Fruit fly (Drosophila melanogaster) whole organism, embryonic: ENCODE measurements around the gene CG15506.

Experiments used
- Abd-B ChIP-seq: fragments of 200-800 bp; sonication (Bioruptor generic); optimal IDR thresholded peaks from 2 replicates; lab custom pipeline; 2018; ENCODE audit warnings: missing biosample characterization, mild to moderate bottlenecking, missing genetic modification characterization, moderate library complexity
- Blimp-1 ChIP-seq: fragments of 200-800 bp; sonication (Bioruptor generic); optimal IDR thresholded peaks from 3 replicates; lab custom pipeline; 2018; ENCODE audit warnings: missing biosample characterization, missing genetic modification characterization, mild to moderate bottlenecking, moderate library complexity, missing genetic modification reagents
- CG10654 ChIP-seq: fragments of 200-800 bp; sonication (Bioruptor generic); optimal IDR thresholded peaks from 2 replicates; lab custom pipeline; 2016; ENCODE audit warnings: missing biosample characterization, missing genetic modification characterization
- CG11696 ChIP-seq: fragments of 200-800 bp; sonication (Bioruptor generic); IDR thresholded peaks from 2 replicates; pipeline ENCODE4 v1.3.6; 2022; ENCODE audit warnings: missing biosample characterization, missing genetic modification characterization
- CG11723 ChIP-seq: fragments of 200-800 bp; sonication (Bioruptor generic); optimal IDR thresholded peaks from 2 replicates; lab custom pipeline; 2017; ENCODE audit warnings: missing biosample characterization, mild to moderate bottlenecking, missing genetic modification characterization
- CG12391 ChIP-seq: fragments of 200-800 bp; sonication (Bioruptor generic); optimal IDR thresholded peaks from 3 replicates; lab custom pipeline; 2018; ENCODE audit warnings: missing biosample characterization, mild to moderate bottlenecking, missing genetic modification characterization, moderate library complexity
- CG12942 ChIP-seq: fragments of 200-800 bp; sonication (Bioruptor generic); optimal IDR thresholded peaks from 3 replicates; lab custom pipeline; 2016; ENCODE audit warnings: missing biosample characterization, missing genetic modification characterization
- CG13424 ChIP-seq: fragments of 200-800 bp; sonication (Bioruptor generic); optimal IDR thresholded peaks from 2 replicates; lab custom pipeline; 2019; ENCODE audit warnings: missing biosample characterization, mild to moderate bottlenecking, missing genetic modification characterization, moderate library complexity
- CG13894 ChIP-seq: fragments of 200-800 bp; sonication (Bioruptor generic); optimal IDR thresholded peaks from 3 replicates; lab custom pipeline; 2018; ENCODE audit warnings: missing biosample characterization, mild to moderate bottlenecking, missing genetic modification characterization, moderate library complexity
- CG14710 ChIP-seq: fragments of 200-800 bp; sonication (Bioruptor generic); optimal IDR thresholded peaks from 3 replicates; lab custom pipeline; 2019; ENCODE audit warnings: missing biosample characterization, mild to moderate bottlenecking, missing genetic modification characterization, moderate library complexity
- CG15269 ChIP-seq: fragments of 200-800 bp; sonication (Bioruptor generic); optimal IDR thresholded peaks from 2 replicates; lab custom pipeline; 2018; ENCODE audit warnings: missing biosample characterization, mild to moderate bottlenecking, missing genetic modification characterization, moderate library complexity
- CG15696 ChIP-seq: fragments of 200-800 bp; sonication (Bioruptor generic); optimal IDR thresholded peaks from 2 replicates; lab custom pipeline; 2019; ENCODE audit warnings: missing biosample characterization, mild to moderate bottlenecking, missing genetic modification characterization, moderate library complexity
- CG1602 ChIP-seq: fragments of 200-800 bp; sonication (Bioruptor generic); optimal IDR thresholded peaks from 3 replicates; lab custom pipeline; 2016; ENCODE audit warnings: missing biosample characterization, missing genetic modification characterization
- CG1603 ChIP-seq: fragments of 200-800 bp; sonication (Bioruptor generic); optimal IDR thresholded peaks from 2 replicates; lab custom pipeline; 2019; ENCODE audit warnings: missing biosample characterization, mild to moderate bottlenecking, missing genetic modification characterization, moderate library complexity
- CG17568 ChIP-seq: fragments of 200-800 bp; sonication (Bioruptor generic); optimal IDR thresholded peaks from 2 replicates; lab custom pipeline; 2018; ENCODE audit warnings: missing biosample characterization, mild to moderate bottlenecking, missing genetic modification characterization, moderate library complexity
- CG18476 ChIP-seq: fragments of 200-800 bp; sonication (Bioruptor generic); optimal IDR thresholded peaks from 2 replicates; lab custom pipeline; 2016; ENCODE audit warnings: missing biosample characterization, mild to moderate bottlenecking, missing genetic modification characterization
- CG2199 ChIP-seq: fragments of 200-800 bp; sonication (Bioruptor generic); IDR thresholded peaks from 3 replicates; pipeline ENCODE4 v1.3.6; 2022; ENCODE audit warnings: missing biosample characterization, missing genetic modification characterization
- CG2202 ChIP-seq: fragments of 200-800 bp; sonication (Bioruptor generic); optimal IDR thresholded peaks from 2 replicates; lab custom pipeline; 2018; ENCODE audit warnings: missing biosample characterization, mild to moderate bottlenecking, missing genetic modification characterization
- CG2678 ChIP-seq: fragments of 200-800 bp; sonication (Bioruptor generic); optimal IDR thresholded peaks from 3 replicates; lab custom pipeline; 2019; ENCODE audit warnings: missing biosample characterization, mild to moderate bottlenecking, missing genetic modification characterization, moderate library complexity
- CG2712 ChIP-seq: fragments of 200-800 bp; optimal IDR thresholded peaks from 3 replicates; lab custom pipeline; 2019; ENCODE audit warnings: missing biosample characterization, mild to moderate bottlenecking, missing genetic modification characterization, moderate library complexity
- CG32767 ChIP-seq: fragments of 200-800 bp; sonication (Bioruptor generic); IDR thresholded peaks from 2 replicates; pipeline ENCODE4 v1.3.6; 2022; ENCODE audit warnings: missing biosample characterization, missing genetic modification characterization
- CG3847 ChIP-seq: fragments of 200-800 bp; sonication (Bioruptor generic); IDR thresholded peaks from 2 replicates; pipeline ENCODE4 v1.3.6; 2022; ENCODE audit warnings: missing biosample characterization, missing genetic modification characterization
- CG4854 ChIP-seq: fragments of 200-800 bp; sonication (Bioruptor generic); optimal IDR thresholded peaks from 2 replicates; lab custom pipeline; 2016; ENCODE audit warnings: missing biosample characterization, missing genetic modification characterization, inconsistent platforms
- CG6254 ChIP-seq: fragments of 200-800 bp; sonication (Bioruptor generic); optimal IDR thresholded peaks from 3 replicates; lab custom pipeline; 2017; ENCODE audit warnings: mild to moderate bottlenecking, missing biosample characterization, missing genetic modification reagents, missing genetic modification characterization
- CG9817 ChIP-seq: fragments of 200-800 bp; sonication (Bioruptor generic); optimal IDR thresholded peaks from 2 replicates; lab custom pipeline; 2018; ENCODE audit warnings: missing biosample characterization, mild to moderate bottlenecking, missing genetic modification characterization, moderate library complexity
- HLH4C ChIP-seq: fragments of 200-800 bp; sonication (Bioruptor generic); IDR thresholded peaks from 3 replicates; pipeline ENCODE4 v1.3.6; 2022; ENCODE audit warnings: missing biosample characterization, missing genetic modification characterization; ENCODE audit not compliant: partially characterized antibody
- Hmr ChIP-seq: fragments of 200-800 bp; sonication (Bioruptor generic); optimal IDR thresholded peaks from 3 replicates; lab custom pipeline; 2017; ENCODE audit warnings: mild to moderate bottlenecking, missing biosample characterization, missing genetic modification reagents, missing genetic modification characterization
- Hr39 ChIP-seq: fragments of >200 bp; optimal IDR thresholded peaks from 2 replicates; lab custom pipeline; 2017
- Hr51 ChIP-seq, 2 experiments: fragments of 200-800 bp; sonication (Bioruptor generic); optimal IDR thresholded peaks; 2 replicates in 1 of 2; 3 replicates in 1 of 2; lab custom pipeline; 2016 to 2018; ENCODE audit warnings: missing biosample characterization in 2 of 2, missing genetic modification characterization in 2 of 2, mild to moderate bottlenecking in 1 of 2, moderate library complexity in 1 of 2
- MESR4 ChIP-seq: fragments of 200-800 bp; sonication (Bioruptor generic); optimal IDR thresholded peaks from 2 replicates; lab custom pipeline; 2018; ENCODE audit warnings: missing biosample characterization, mild to moderate bottlenecking, missing genetic modification characterization, moderate library complexity
- Myb ChIP-seq: fragments of 200-800 bp; sonication (Bioruptor generic); optimal IDR thresholded peaks from 2 replicates; lab custom pipeline; 2016; ENCODE audit warnings: missing biosample characterization, missing genetic modification characterization
- NFAT ChIP-seq: fragments of 200-800 bp; sonication (Bioruptor generic); IDR thresholded peaks from 2 replicates; pipeline ENCODE4 v1.3.6; 2022; ENCODE audit warnings: missing biosample characterization, missing genetic modification characterization
- PHDP ChIP-seq: fragments of 200-800 bp; sonication (Bioruptor generic); optimal IDR thresholded peaks from 3 replicates; lab custom pipeline; 2018; ENCODE audit warnings: missing biosample characterization, mild to moderate bottlenecking, missing genetic modification characterization, moderate library complexity
- Pdp1 ChIP-seq, 2 experiments: fragments of 200-800 bp; sonication (Bioruptor generic); optimal IDR thresholded peaks; 3 replicates each; lab custom pipeline; 2016; ENCODE audit warnings: missing biosample characterization in 2 of 2, missing genetic modification characterization in 2 of 2, mild to moderate bottlenecking in 1 of 2, moderate library complexity in 1 of 2
- Sox102F ChIP-seq: fragments of 200-800 bp; sonication (Bioruptor generic); optimal IDR thresholded peaks from 2 replicates; lab custom pipeline; 2018; ENCODE audit warnings: missing biosample characterization, mild to moderate bottlenecking, missing genetic modification characterization, moderate library complexity
- ato ChIP-seq: fragments of 200-800 bp; sonication (Bioruptor generic); IDR thresholded peaks from 2 replicates; pipeline ENCODE4 v1.3.6; 2022; ENCODE audit warnings: missing biosample characterization, missing genetic modification characterization; ENCODE audit not compliant: partially characterized antibody
- btn ChIP-seq: fragments of 200-800 bp; sonication (Bioruptor generic); optimal IDR thresholded peaks from 2 replicates; lab custom pipeline; 2016; ENCODE audit warnings: missing biosample characterization, missing genetic modification characterization
- chif ChIP-seq, 2 experiments: fragments of 200-800 bp; sonication (Bioruptor generic); optimal IDR thresholded peaks; 3 replicates each; lab custom pipeline; 2016; ENCODE audit warnings: missing biosample characterization in 2 of 2, missing genetic modification characterization in 2 of 2
- dmrt11E ChIP-seq: fragments of 200-800 bp; sonication (Bioruptor generic); optimal IDR thresholded peaks from 3 replicates; lab custom pipeline; 2018; ENCODE audit warnings: missing biosample characterization, mild to moderate bottlenecking, missing genetic modification characterization, moderate library complexity
- dmrt99B ChIP-seq: fragments of 200-800 bp; sonication (Bioruptor generic); optimal IDR thresholded peaks from 2 replicates; lab custom pipeline; 2018; ENCODE audit warnings: missing biosample characterization, mild to moderate bottlenecking, missing genetic modification characterization, moderate library complexity
- esg ChIP-seq: fragments of 200-800 bp; sonication (Bioruptor generic); conservative IDR thresholded peaks from 2 replicates; pipeline ENCODE4 v1.3.6; 2022; ENCODE audit warnings: missing biosample characterization, missing genetic modification characterization
- kni ChIP-seq: fragments of 200-800 bp; sonication (Bioruptor generic); optimal IDR thresholded peaks from 3 replicates; lab custom pipeline; 2017; ENCODE audit warnings: mild to moderate bottlenecking, missing biosample characterization, missing genetic modification reagents, missing genetic modification characterization
- oc ChIP-seq: fragments of 200-800 bp; sonication (Bioruptor generic); optimal IDR thresholded peaks from 2 replicates; lab custom pipeline; 2018; ENCODE audit warnings: missing biosample characterization, mild to moderate bottlenecking, missing genetic modification characterization, moderate library complexity
- prd ChIP-seq, 3 experiments: fragments of >200 bp in 2 of 3; fragments of 200-800 bp in 1 of 3; sonication (Bioruptor generic) in 1 of 3; optimal IDR thresholded peaks in 2 of 3; IDR thresholded peaks in 1 of 3; 2 replicates in 2 of 3; 3 replicates in 1 of 3; pipeline versions ENCODE4 v1.3.6 to Lab custom; 2017 to 2022; ENCODE audit warnings: missing biosample characterization in 1 of 3, missing genetic modification characterization in 1 of 3
- scrt ChIP-seq: fragments of 200-800 bp; sonication (Bioruptor generic); optimal IDR thresholded peaks from 2 replicates; lab custom pipeline; 2018; ENCODE audit warnings: missing biosample characterization, mild to moderate bottlenecking, missing genetic modification characterization, moderate library complexity
- sob ChIP-seq: fragments of 200-800 bp; sonication (Bioruptor generic); IDR thresholded peaks from 2 replicates; pipeline ENCODE4 v1.3.6; 2022; ENCODE audit warnings: missing biosample characterization, missing genetic modification characterization
- unpg ChIP-seq: fragments of 200-800 bp; sonication (Bioruptor generic); optimal IDR thresholded peaks from 3 replicates; lab custom pipeline; 2018; ENCODE audit warnings: missing biosample characterization, mild to moderate bottlenecking, missing genetic modification characterization, moderate library complexity
- vfl ChIP-seq: fragments of 200-800 bp; sonication (Bioruptor generic); optimal IDR thresholded peaks from 2 replicates; lab custom pipeline; 2016; ENCODE audit warnings: missing biosample characterization, missing genetic modification characterization
- vvl ChIP-seq: fragments of 200-800 bp; sonication (Bioruptor generic); IDR thresholded peaks from 2 replicates; pipeline ENCODE4 v1.3.6; 2022; ENCODE audit warnings: missing biosample characterization, missing genetic modification characterization

The CG15506 gene

dm6 chr3R:29690539-29690852 lies 28.0 kb upstream of the CG15506 start (continued):
- TF ChIP-seq CG4854 (GFP tag; lab: Kevin White, UChicago), result no peak
- TF ChIP-seq dmrt11E (tag; lab: Kevin White, UChicago), result peak; percentile 61
- TF ChIP-seq CG12942 (GFP tag; lab: Kevin White, UChicago), result peak; percentile 4
- peak; percentile 62 for TF ChIP-seq CG2678
- no peak for TF ChIP-seq CG13894 (tag; lab: Kevin White, UChicago)
- TF ChIP-seq CG13424 (tag; lab: Kevin White, UChicago), result peak; percentile 58
- no peak for TF ChIP-seq CG11696 (GFP tag; lab: Robert Waterston, UW)
- peak; percentile 4 to 46 for TF ChIP-seq chif (GFP tag; optimal IDR thresholded peaks at IDR 0.05; lab: Kevin White, UChicago)
- TF ChIP-seq CG2199 (GFP tag; lab: Robert Waterston, UW), result no peak
- TF ChIP-seq dmrt99B (tag; lab: Kevin White, UChicago), result peak; percentile 81
- peak; percentile 28 for TF ChIP-seq CG15696 (tag; lab: Kevin White, UChicago)
- no peak for TF ChIP-seq CG6254 (GFP tag; lab: Kevin White, UChicago)
- peak; percentile 71 for TF ChIP-seq CG1603 (tag; lab: Kevin White, UChicago)
- TF ChIP-seq Abd-B (GFP tag; lab: Kevin White, UChicago), result peak; percentile 51
- TF ChIP-seq CG32767 (GFP tag; lab: Robert Waterston, UW), result peak; percentile 29; the same call in 1 of the 2 replicates
- TF ChIP-seq scrt, result no peak
- TF ChIP-seq Hr39, result no peak
- no peak for TF ChIP-seq Myb (GFP tag; lab: Kevin White, UChicago)
- TF ChIP-seq CG2202 (tag; lab: Kevin White, UChicago), result peak; percentile 13
- TF ChIP-seq Hmr (GFP tag; lab: Kevin White, UChicago), result peak; percentile 24
- TF ChIP-seq CG12391, result peak; percentile 61
- TF ChIP-seq CG17568, result peak; percentile 8
- peak; percentile 61 for TF ChIP-seq unpg
- peak; percentile 0 for TF ChIP-seq CG11723 (GFP tag; lab: Kevin White, UChicago)
- peak; percentile 2 for TF ChIP-seq CG18476 (GFP tag; lab: Kevin White, UChicago)
- peak; percentile 37 for TF ChIP-seq CG15269 (tag; lab: Kevin White, UChicago)
- TF ChIP-seq vfl (GFP tag; lab: Kevin White, UChicago), result no peak
- no peak for TF ChIP-seq btn (GFP tag; lab: Kevin White, UChicago)
- TF ChIP-seq Sox102F, result peak; percentile 69
- 0 out of 2 replicates have a peak, but pooled peaks have one; percentile 15 for TF ChIP-seq sob
- TF ChIP-seq PHDP (tag; lab: Kevin White, UChicago), result peak; percentile 64
- peak; percentile 22 for TF ChIP-seq CG9817
- TF ChIP-seq Blimp-1 (GFP tag; lab: Kevin White, UChicago), result peak; percentile 67
- TF ChIP-seq vvl, result peak; percentile 74
- peak in 1 of 2 experiments; percentile 55 for TF ChIP-seq Hr51 (GFP tag; optimal IDR thresholded peaks at IDR 0.05; lab: Kevin White, UChicago)
- 0 out of 2 replicates have a peak, but pooled peaks have one; percentile 38 for TF ChIP-seq esg (GFP tag; lab: Robert Waterston, UW)
- TF ChIP-seq NFAT (GFP tag; lab: Robert Waterston, UW), result no peak
- 0 out of 2 replicates have a peak, but pooled peaks have one; percentile 20 for TF ChIP-seq CG3847
- TF ChIP-seq kni (GFP tag; lab: Kevin White, UChicago), result peak; percentile 9
- TF ChIP-seq MESR4 (GFP tag; lab: Kevin White, UChicago), result no peak
- peak; percentile 26 for TF ChIP-seq CG1602 (GFP tag; lab: Kevin White, UChicago)
- peak in 1 of 2 experiments; percentile 11 for TF ChIP-seq Pdp1 (GFP tag; optimal IDR thresholded peaks at IDR 0.05; lab: Kevin White, UChicago)
- peak; percentile 54 for TF ChIP-seq CG2712 (tag; lab: Kevin White, UChicago)
- TF ChIP-seq ato, result no peak
- TF ChIP-seq oc, result peak; percentile 44
- TF ChIP-seq CG14710 (tag; lab: Kevin White, UChicago), result peak; percentile 47
- TF ChIP-seq prd (optimal IDR thresholded peaks at IDR 0.05; lab: Kevin White, UChicago), result no peak
- TF ChIP-seq prd (GFP tag; IDR thresholded peaks at IDR 0.05; lab: Robert Waterston, UW), result peak; percentile 36; the same call in 1 of the 3 replicates
- TF ChIP-seq CG10654, result peak; percentile 4
- no peak for TF ChIP-seq HLH4C (GFP tag; lab: Robert Waterston, UW)
